Fruit fly (Drosophila melanogaster) whole organism, embryonic: ENCODE measurements around the gene Trpgamma.
A peak's percentile ranks its signal among the peaks of the same experiment; 100 is the strongest.

Experiments
- Bdp1 ChIP-seq: fragments of 200-800 bp; sonication (Bioruptor generic); optimal IDR thresholded peaks from 3 replicates; lab custom pipeline; 2016; ENCODE audit warnings: missing biosample characterization, missing genetic modification characterization
- CG10543 ChIP-seq: fragments of 200-800 bp; sonication (Bioruptor generic); optimal IDR thresholded peaks from 3 replicates; lab custom pipeline; 2017; ENCODE audit warnings: missing biosample characterization, mild to moderate bottlenecking, missing genetic modification characterization, moderate library complexity
- CG12155 ChIP-seq: fragments of 200-800 bp; sonication (Bioruptor generic); optimal IDR thresholded peaks from 3 replicates; lab custom pipeline; 2016; ENCODE audit warnings: missing biosample characterization, missing genetic modification characterization
- CG12659 ChIP-seq: fragments of 200-800 bp; sonication (Bioruptor generic); optimal IDR thresholded peaks from 3 replicates; lab custom pipeline; 2017; ENCODE audit warnings: mild to moderate bottlenecking, missing biosample characterization, missing genetic modification reagents, missing genetic modification characterization
- CG14014 ChIP-seq: fragments of 200-800 bp; sonication (Bioruptor generic); IDR thresholded peaks from 2 replicates; pipeline ENCODE4 v1.3.6; 2022; ENCODE audit warnings: missing biosample characterization, missing genetic modification characterization
- CG14860 ChIP-seq: fragments of 200-800 bp; sonication (Bioruptor generic); IDR thresholded peaks from 3 replicates; pipeline ENCODE4 v1.3.6; 2022; ENCODE audit warnings: missing biosample characterization, missing genetic modification characterization; ENCODE audit not compliant: partially characterized antibody
- CG15479 ChIP-seq: fragments of 200-800 bp; sonication (Bioruptor generic); optimal IDR thresholded peaks from 3 replicates; lab custom pipeline; 2019; ENCODE audit warnings: missing biosample characterization, mild to moderate bottlenecking, missing genetic modification characterization, moderate library complexity
- CG1832 ChIP-seq: fragments of 200-800 bp; sonication (Bioruptor generic); optimal IDR thresholded peaks from 2 replicates; lab custom pipeline; 2017; ENCODE audit warnings: missing biosample characterization, mild to moderate bottlenecking, missing genetic modification characterization, inconsistent platforms
- CG2116 ChIP-seq: fragments of 200-800 bp; sonication (Bioruptor generic); optimal IDR thresholded peaks from 3 replicates; lab custom pipeline; 2018; ENCODE audit warnings: missing biosample characterization, mild to moderate bottlenecking, missing genetic modification characterization
- CG34224 ChIP-seq: fragments of 200-800 bp; sonication (Bioruptor generic); IDR thresholded peaks from 3 replicates; pipeline ENCODE4 v1.3.6; 2022; ENCODE audit warnings: missing biosample characterization, missing genetic modification characterization; ENCODE audit not compliant: partially characterized antibody
- CG3726 ChIP-seq: fragments of 200-800 bp; sonication (Bioruptor generic); IDR thresholded peaks from 3 replicates; pipeline ENCODE4, ENCODE4 v1.3.6; 2022; ENCODE audit warnings: missing biosample characterization, missing genetic modification characterization
- CG4820 ChIP-seq: fragments of 200-800 bp; sonication (Bioruptor generic); optimal IDR thresholded peaks from 3 replicates; lab custom pipeline; 2016; ENCODE audit warnings: missing biosample characterization, missing genetic modification characterization
- CG7357 ChIP-seq: fragments of 200-800 bp; sonication (Bioruptor generic); IDR thresholded peaks from 3 replicates; pipeline ENCODE4 v1.3.6; 2022; ENCODE audit warnings: missing biosample characterization, missing genetic modification characterization
- CG7556 ChIP-seq: fragments of 200-800 bp; sonication (Bioruptor generic); optimal IDR thresholded peaks from 2 replicates; lab custom pipeline; 2017; ENCODE audit warnings: missing biosample characterization, mild to moderate bottlenecking, missing genetic modification characterization
- CG8290 ChIP-seq, 3 experiments: fragments of 200-800 bp; sonication (Bioruptor generic); optimal IDR thresholded peaks; 2 replicates each; lab custom pipeline; 2016 to 2019; ENCODE audit warnings: missing biosample characterization in 3 of 3, missing genetic modification characterization in 3 of 3, mild to moderate bottlenecking in 2 of 3, moderate library complexity in 1 of 3
- CG8359 ChIP-seq: fragments of 200-800 bp; sonication (Bioruptor generic); optimal IDR thresholded peaks from 2 replicates; lab custom pipeline; 2017; ENCODE audit warnings: missing biosample characterization, mild to moderate bottlenecking, missing genetic modification characterization, borderline replicate concordance
- CG8924 ChIP-seq: fragments of 200-800 bp; optimal IDR thresholded peaks from 3 replicates; lab custom pipeline; 2019; ENCODE audit warnings: missing biosample characterization, mild to moderate bottlenecking, missing genetic modification characterization, moderate library complexity
- CG9609 ChIP-seq: fragments of 200-800 bp; sonication (Bioruptor generic); optimal IDR thresholded peaks from 3 replicates; lab custom pipeline; 2016; ENCODE audit warnings: missing biosample characterization, missing genetic modification characterization
- CoRest ChIP-seq: fragments of 200-800 bp; sonication (Bioruptor generic); optimal IDR thresholded peaks from 3 replicates; lab custom pipeline; 2018; ENCODE audit warnings: missing biosample characterization, mild to moderate bottlenecking, missing genetic modification characterization, moderate library complexity
- Dfd ChIP-seq, 2 experiments: fragments of >200 bp; optimal IDR thresholded peaks; 2 replicates each; lab custom pipeline; 2017; ENCODE audit warnings: missing biosample characterization in 2 of 2, missing genetic modification characterization in 2 of 2
- Dll ChIP-seq: fragments of 200-800 bp; sonication (Bioruptor generic); IDR thresholded peaks from 4 replicates; pipeline ENCODE4 v1.3.6; 2022; ENCODE audit warnings: missing biosample characterization, missing genetic modification characterization; ENCODE audit not compliant: partially characterized antibody
- Dref ChIP-seq: fragments of 200-800 bp; sonication (Bioruptor generic); IDR thresholded peaks from 2 replicates; pipeline ENCODE4 v1.3.6; 2022; ENCODE audit warnings: missing biosample characterization, missing genetic modification characterization
- H2.0 ChIP-seq: fragments of 200-800 bp; sonication (Bioruptor generic); IDR thresholded peaks from 2 replicates; pipeline ENCODE4 v1.3.6; 2022; ENCODE audit warnings: missing biosample characterization, missing genetic modification characterization
- Hmr ChIP-seq: fragments of 200-800 bp; sonication (Bioruptor generic); optimal IDR thresholded peaks from 3 replicates; lab custom pipeline; 2017; ENCODE audit warnings: mild to moderate bottlenecking, missing biosample characterization, missing genetic modification reagents, missing genetic modification characterization
- Hr51 ChIP-seq, 2 experiments: fragments of 200-800 bp; sonication (Bioruptor generic); optimal IDR thresholded peaks; 2 replicates in 1 of 2; 3 replicates in 1 of 2; lab custom pipeline; 2016 to 2018; ENCODE audit warnings: missing biosample characterization in 2 of 2, missing genetic modification characterization in 2 of 2, mild to moderate bottlenecking in 1 of 2, moderate library complexity in 1 of 2
- Jarid2 ChIP-seq: fragments of 200-800 bp; sonication (Bioruptor generic); optimal IDR thresholded peaks from 3 replicates; lab custom pipeline; 2017; ENCODE audit warnings: mild to moderate bottlenecking, missing biosample characterization, missing genetic modification reagents, missing genetic modification characterization
- MTF-1 ChIP-seq: fragments of 200-800 bp; sonication (Bioruptor generic); optimal IDR thresholded peaks from 2 replicates; lab custom pipeline; 2018; ENCODE audit warnings: missing biosample characterization, mild to moderate bottlenecking, missing genetic modification characterization, borderline replicate concordance
- NFAT ChIP-seq: fragments of 200-800 bp; sonication (Bioruptor generic); IDR thresholded peaks from 2 replicates; pipeline ENCODE4 v1.3.6; 2022; ENCODE audit warnings: missing biosample characterization, missing genetic modification characterization
- Scr ChIP-seq: fragments of 200-800 bp; sonication (Bioruptor generic); IDR thresholded peaks from 2 replicates; pipeline ENCODE4 v1.3.6; 2022; ENCODE audit warnings: missing biosample characterization, missing genetic modification characterization; ENCODE audit not compliant: partially characterized antibody
- Sin3A ChIP-seq: fragments of >200 bp; optimal IDR thresholded peaks from 2 replicates; lab custom pipeline; 2018
- abd-A ChIP-seq: fragments of 200-800 bp; sonication (Bioruptor generic); optimal IDR thresholded peaks from 3 replicates; lab custom pipeline; 2019; ENCODE audit warnings: missing biosample characterization, mild to moderate bottlenecking, missing genetic modification characterization, moderate library complexity
- cad ChIP-seq: fragments of >200 bp; optimal IDR thresholded peaks from 2 replicates; lab custom pipeline; 2017; ENCODE audit warnings: missing biosample characterization, missing genetic modification characterization
- crp ChIP-seq, 2 experiments: fragments of 200-800 bp; sonication (Bioruptor generic); optimal IDR thresholded peaks; 2 replicates in 1 of 2; 3 replicates in 1 of 2; lab custom pipeline; 2017; ENCODE audit warnings: missing biosample characterization in 2 of 2, missing genetic modification characterization in 2 of 2, mild to moderate bottlenecking in 1 of 2, moderate library complexity in 1 of 2
- danr ChIP-seq: fragments of 200-800 bp; sonication (Bioruptor generic); IDR thresholded peaks from 2 replicates; pipeline ENCODE4 v1.3.6; 2022; ENCODE audit warnings: missing biosample characterization, missing genetic modification characterization
- dmrt11E ChIP-seq: fragments of 200-800 bp; sonication (Bioruptor generic); optimal IDR thresholded peaks from 3 replicates; lab custom pipeline; 2018; ENCODE audit warnings: missing biosample characterization, mild to moderate bottlenecking, missing genetic modification characterization, moderate library complexity
- hkb ChIP-seq, 2 experiments: fragments of 200-800 bp in 1 of 2; fragments of >200 bp in 1 of 2; sonication (Bioruptor generic) in 1 of 2; IDR thresholded peaks in 1 of 2; optimal IDR thresholded peaks in 1 of 2; 2 replicates each; pipeline versions ENCODE4 v1.3.6 to Lab custom; 2017 to 2022; ENCODE audit warnings: missing biosample characterization in 1 of 2, missing genetic modification characterization in 1 of 2
- hth ChIP-seq: fragments of >200 bp; optimal IDR thresholded peaks from 2 replicates; lab custom pipeline; 2017; ENCODE audit warnings: inconsistent platforms
- insv ChIP-seq, 2 experiments: fragments of 200-800 bp; sonication (Bioruptor generic); optimal IDR thresholded peaks; 3 replicates each; lab custom pipeline; 2016 to 2018; ENCODE audit warnings: missing biosample characterization in 2 of 2, missing genetic modification characterization in 2 of 2
- nmo ChIP-seq: fragments of 200-800 bp; sonication (Bioruptor generic); optimal IDR thresholded peaks from 2 replicates; lab custom pipeline; 2018; ENCODE audit warnings: missing biosample characterization, mild to moderate bottlenecking, missing genetic modification characterization, moderate library complexity
- onecut ChIP-seq: fragments of 200-800 bp; sonication (Bioruptor generic); IDR thresholded peaks from 2 replicates; pipeline ENCODE4 v1.3.6; 2022; ENCODE audit warnings: missing biosample characterization, missing genetic modification characterization
- pnt ChIP-seq: fragments of 200-800 bp; sonication (Bioruptor generic); optimal IDR thresholded peaks from 3 replicates; lab custom pipeline; 2016; ENCODE audit warnings: missing biosample characterization, missing genetic modification characterization
- seq ChIP-seq: fragments of 200-800 bp; sonication (Bioruptor generic); IDR thresholded peaks from 2 replicates; pipeline ENCODE4 v1.3.6; 2022; ENCODE audit warnings: missing biosample characterization, missing genetic modification characterization
- sna ChIP-seq: fragments of 200-800 bp; sonication (Bioruptor generic); IDR thresholded peaks from 2 replicates; pipeline ENCODE4 v1.3.6; 2022; ENCODE audit warnings: missing biosample characterization, missing genetic modification characterization; ENCODE audit not compliant: partially characterized antibody
- vnd ChIP-seq: fragments of 200-800 bp; sonication (Bioruptor generic); IDR thresholded peaks from 3 replicates; pipeline ENCODE4 v1.3.6; 2022; ENCODE audit warnings: missing biosample characterization, missing genetic modification characterization; ENCODE audit not compliant: partially characterized antibody
- zen ChIP-seq: fragments of 200-800 bp; sonication (Bioruptor generic); optimal IDR thresholded peaks from 3 replicates; lab custom pipeline; 2018; ENCODE audit warnings: missing biosample characterization, mild to moderate bottlenecking, missing genetic modification characterization, moderate library complexity

The Trpgamma gene

dm6 chr2L:16719643-16720515, 43.4 kb upstream of the Trpgamma start, which contains the start of gene Cyt-c-p (continued):
- peak; percentile 17 for TF ChIP-seq dmrt11E (tag; lab: Kevin White, UChicago)
- no peak for TF ChIP-seq Dfd (GFP tag; optimal IDR thresholded peaks at IDR 0.05; lab: Kevin White, UChicago)
- TF ChIP-seq CG4820 (GFP tag; lab: Kevin White, UChicago), result no peak
- no peak for TF ChIP-seq CG15479 (GFP tag; lab: Kevin White, UChicago)
- TF ChIP-seq CG9609 (GFP tag; lab: Kevin White, UChicago), result no peak
- peak; percentile 32 for TF ChIP-seq Bdp1 (GFP tag; lab: Kevin White, UChicago)
- TF ChIP-seq CG12155 (GFP tag; lab: Kevin White, UChicago), result peak; percentile 11
- peak; percentile 76 for TF ChIP-seq CG2116 (GFP tag; lab: Kevin White, UChicago)
- TF ChIP-seq Jarid2 (GFP tag; lab: Kevin White, UChicago), result peak; percentile 64
- TF ChIP-seq Hmr (GFP tag; lab: Kevin White, UChicago), result peak; percentile 55
- TF ChIP-seq CG14860, result peak; percentile 17; the same call in 1 of the 3 replicates
- TF ChIP-seq MTF-1 (GFP tag; lab: Kevin White, UChicago), result no peak
- no peak for TF ChIP-seq CG3726 (GFP tag; lab: Robert Waterston, UW)
- no peak for TF ChIP-seq hth
- peak in 1 of 2 experiments; percentile 11 for TF ChIP-seq insv (GFP tag; optimal IDR thresholded peaks at IDR 0.05; lab: Kevin White, UChicago)
- peak; percentile 20 for TF ChIP-seq CG8924
- TF ChIP-seq cad (GFP tag; lab: Kevin White, UChicago), result peak; percentile 54
- TF ChIP-seq seq, result 0 out of 2 replicates have a peak, but pooled peaks have one; percentile 10
- peak; percentile 63 for TF ChIP-seq CoRest (tag; lab: Kevin White, UChicago)
- peak; percentile 48 for TF ChIP-seq CG34224
- no peak for TF ChIP-seq CG7357 (GFP tag; lab: Robert Waterston, UW)
- TF ChIP-seq Hr51 (GFP tag; optimal IDR thresholded peaks at IDR 0.05; lab: Kevin White, UChicago), result peak in 1 of 2 experiments; percentile 16
- TF ChIP-seq CG7556 (GFP tag; lab: Kevin White, UChicago), result peak; percentile 22
- TF ChIP-seq CG10543, result peak; percentile 29
- TF ChIP-seq Dll (GFP tag; lab: Robert Waterston, UW), result peak; percentile 70; the same call in 3 of the 4 replicates
- TF ChIP-seq crp (GFP tag; optimal IDR thresholded peaks at IDR 0.05; lab: Kevin White, UChicago), result no peak
- TF ChIP-seq sna (GFP tag; lab: Robert Waterston, UW), result 0 out of 2 replicates have a peak, but pooled peaks have one; percentile 41
- TF ChIP-seq CG8290 (GFP tag; optimal IDR thresholded peaks at IDR 0.05; lab: Kevin White, UChicago), result peak; percentile 51
- peak in 1 of 2 experiments; percentile 29 for TF ChIP-seq CG8290 (tag; optimal IDR thresholded peaks at IDR 0.05; lab: Kevin White, UChicago)
- peak; percentile 73 for TF ChIP-seq nmo (GFP tag; lab: Kevin White, UChicago)
- no peak for TF ChIP-seq CG8359 (GFP tag; lab: Kevin White, UChicago)
- no peak for TF ChIP-seq CG14014 (GFP tag; lab: Robert Waterston, UW)
- TF ChIP-seq Sin3A (lab: Kevin White, UChicago), result peak; percentile 91
- peak; percentile 94 for TF ChIP-seq abd-A (tag; lab: Kevin White, UChicago)
- TF ChIP-seq CG12659 (GFP tag; lab: Kevin White, UChicago), result peak; percentile 81
- TF ChIP-seq zen, result peak; percentile 75
- no peak for TF ChIP-seq H2.0
- TF ChIP-seq pnt (GFP tag; lab: Kevin White, UChicago), result no peak
- TF ChIP-seq NFAT (GFP tag; lab: Robert Waterston, UW), result peak; percentile 58; the same call in 1 of the 2 replicates
- peak; percentile 68 for TF ChIP-seq Scr (GFP tag; lab: Robert Waterston, UW)
- 0 out of 3 replicates have a peak, but pooled peaks have one; percentile 35 for TF ChIP-seq vnd (GFP tag; lab: Robert Waterston, UW)
- TF ChIP-seq Dref (GFP tag; lab: Robert Waterston, UW), result peak; percentile 51
- TF ChIP-seq onecut (GFP tag; lab: Robert Waterston, UW), result peak; percentile 26; the same call in 1 of the 2 replicates
- peak; percentile 75 for TF ChIP-seq hkb (optimal IDR thresholded peaks at IDR 0.05; lab: Kevin White, UChicago)
- 0 out of 2 replicates have a peak, but pooled peaks have one; percentile 25 for TF ChIP-seq hkb (GFP tag; IDR thresholded peaks at IDR 0.05; lab: Robert Waterston, UW)
- TF ChIP-seq danr (GFP tag; lab: Robert Waterston, UW), result no peak
- TF ChIP-seq CG1832, result peak; percentile 22
